Worm (Caenorhabditis elegans) whole organism, midembryonic: ENCODE measurements around the gene F10D7.11.

Source experiments
- T22C8.4 ChIP-seq: fragments of 200-800 bp; sonication (Bioruptor generic); IDR thresholded peaks from 2 replicates; pipeline ENCODE4 v1.3.6; 2022; ENCODE audit warnings: missing genetic modification characterization, missing compliant biosample characterization
- cog-1 ChIP-seq: sonication (generic microtip); optimal IDR thresholded peaks from 2 replicates; lab custom pipeline; 2016; ENCODE audit warnings: missing genetic modification characterization, missing compliant biosample characterization
- flt-1 ChIP-seq: fragments of 200-800 bp; sonication (Bioruptor generic); IDR thresholded peaks from 2 replicates; pipeline ENCODE4 v1.3.6; 2022; ENCODE audit warnings: missing genetic modification characterization, missing compliant biosample characterization
- klf-2 ChIP-seq: fragments of 200-800 bp; sonication (Bioruptor generic); conservative IDR thresholded peaks from 2 replicates; pipeline ENCODE4 v1.3.6; 2022; ENCODE audit warnings: missing genetic modification reagents, missing genetic modification characterization, missing compliant biosample characterization
- med-1 ChIP-seq: sonication (generic microtip); optimal IDR thresholded peaks from 2 replicates; lab custom pipeline; 2017; ENCODE audit warnings: missing genetic modification characterization, mild to moderate bottlenecking, missing compliant biosample characterization, antibody characterized with exemption, missing genetic modification reagents; ENCODE audit not compliant: insufficient read depth
- ref-1 ChIP-seq: fragments of 200-800 bp; sonication (Bioruptor generic); conservative IDR thresholded peaks from 2 replicates; pipeline ENCODE4 v1.3.6; 2022; ENCODE audit warnings: missing genetic modification reagents, missing genetic modification characterization, missing compliant biosample characterization
- tab-1 ChIP-seq: fragments of 200-800 bp; sonication (Bioruptor generic); IDR thresholded peaks from 2 replicates; pipeline ENCODE4 v1.3.6; 2022; ENCODE audit warnings: missing genetic modification characterization, missing compliant biosample characterization
- ztf-23 ChIP-seq: fragments of 200-800 bp; sonication (Bioruptor generic); IDR thresholded peaks from 2 replicates; pipeline ENCODE4 v1.3.6; 2022; ENCODE audit warnings: missing genetic modification reagents, missing genetic modification characterization, missing compliant biosample characterization
- ztf-29 ChIP-seq: fragments of 200-800 bp; sonication (Bioruptor generic); IDR thresholded peaks from 2 replicates; pipeline ENCODE4 v1.3.6; 2022; ENCODE audit warnings: missing genetic modification reagents, missing genetic modification characterization, missing compliant biosample characterization

F10D7.11 gene

ce11 chrX:17369514-17369913 lies 6.9 kb downstream of the F10D7.11 start:
- TF ChIP-seq flt-1, result no peak
- no peak for TF ChIP-seq ref-1 (GFP tag; lab: Robert Waterston, UW)
- TF ChIP-seq ztf-29, result no peak
- TF ChIP-seq T22C8.4, result no peak
- no peak for TF ChIP-seq klf-2
- TF ChIP-seq tab-1 (GFP tag; lab: Robert Waterston, UW), result no peak
- TF ChIP-seq ztf-23 (GFP tag; lab: Robert Waterston, UW), result no peak
- no peak for TF ChIP-seq cog-1 (tag; lab: Kevin White, UChicago)
- no peak for TF ChIP-seq med-1 (GFP tag; lab: Kevin White, UChicago)

- TF ChIP-seq med-1 (GFP tag; lab: Kevin White, UChicago), result no peak
- no peak for TF ChIP-seq ztf-29
- no peak for TF ChIP-seq tab-1 (GFP tag; lab: Robert Waterston, UW)
- TF ChIP-seq flt-1, result no peak
- TF ChIP-seq ref-1 (GFP tag; lab: Robert Waterston, UW), result no peak
- no peak for TF ChIP-seq cog-1 (tag; lab: Kevin White, UChicago)
- TF ChIP-seq ztf-23 (GFP tag; lab: Robert Waterston, UW), result no peak
- TF ChIP-seq klf-2, result no peak
- TF ChIP-seq T22C8.4, result no peak
Measured at ce11 chrX:17373955-17374354, 11.3 kb downstream of the F10D7.11 start.

DNA sequence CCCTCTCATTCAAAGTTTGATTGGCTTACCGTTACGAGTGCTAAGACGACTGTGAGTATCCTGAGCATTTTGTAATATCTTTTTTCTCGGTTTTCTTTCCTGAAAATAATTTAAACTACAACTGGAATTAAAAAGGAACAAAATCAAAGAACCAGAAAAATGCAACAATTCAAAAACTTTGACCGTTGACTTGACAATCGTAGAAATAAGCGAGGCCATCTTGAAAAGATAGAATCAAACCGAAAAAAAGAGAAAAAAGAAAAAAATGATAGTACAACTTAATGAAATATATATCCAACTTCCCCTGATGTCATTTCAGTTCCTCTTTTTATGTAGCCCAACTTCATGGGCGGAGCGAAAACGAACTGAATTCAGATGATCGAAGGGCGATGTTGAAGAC lies 11.9 kb downstream of the F10D7.11 start, which contains the start of gene F10D7.3:
Gene F10D7.3, minus strand, starts transcription at position 101 of the 400 bp plus-strand sequence.
- TF ChIP-seq klf-2 (no peak), T22C8.4 (no peak), tab-1 (GFP tag; lab: Robert Waterston, UW) (no peak), ztf-29 (no peak), ztf-23 (GFP tag; lab: Robert Waterston, UW) (no peak), flt-1 (no peak), ref-1 (GFP tag; lab: Robert Waterston, UW) (no peak), cog-1 (tag; lab: Kevin White, UChicago) (no peak), med-1 (GFP tag; lab: Kevin White, UChicago) (no peak)

DNA sequence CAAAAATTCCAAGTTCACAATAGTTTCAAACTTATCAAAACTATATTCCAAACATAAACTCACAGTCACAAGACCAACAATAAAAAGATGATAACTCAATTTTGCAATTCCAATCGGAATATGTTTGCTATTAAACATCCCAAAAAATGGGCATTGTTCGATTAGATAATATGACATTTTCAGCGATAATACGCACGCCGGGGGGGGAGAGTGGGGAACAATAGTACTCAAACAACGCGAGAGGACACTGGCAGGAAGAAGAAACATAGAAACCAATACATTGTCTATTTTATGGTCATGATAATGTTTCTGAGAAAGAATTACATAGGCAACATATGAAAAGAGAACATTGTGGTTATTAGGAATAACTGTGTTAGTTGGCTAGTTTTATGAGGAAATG lies 13.2 kb downstream of the F10D7.11 start:
- TF ChIP-seq ztf-29, result no peak
- no peak for TF ChIP-seq flt-1
- no peak for TF ChIP-seq T22C8.4
- no peak for TF ChIP-seq med-1 (GFP tag; lab: Kevin White, UChicago)
- TF ChIP-seq tab-1 (GFP tag; lab: Robert Waterston, UW), result no peak
- TF ChIP-seq ref-1 (GFP tag; lab: Robert Waterston, UW), result no peak
- TF ChIP-seq klf-2, result no peak
- no peak for TF ChIP-seq ztf-23 (GFP tag; lab: Robert Waterston, UW)
- no peak for TF ChIP-seq cog-1 (tag; lab: Kevin White, UChicago)

DNA sequence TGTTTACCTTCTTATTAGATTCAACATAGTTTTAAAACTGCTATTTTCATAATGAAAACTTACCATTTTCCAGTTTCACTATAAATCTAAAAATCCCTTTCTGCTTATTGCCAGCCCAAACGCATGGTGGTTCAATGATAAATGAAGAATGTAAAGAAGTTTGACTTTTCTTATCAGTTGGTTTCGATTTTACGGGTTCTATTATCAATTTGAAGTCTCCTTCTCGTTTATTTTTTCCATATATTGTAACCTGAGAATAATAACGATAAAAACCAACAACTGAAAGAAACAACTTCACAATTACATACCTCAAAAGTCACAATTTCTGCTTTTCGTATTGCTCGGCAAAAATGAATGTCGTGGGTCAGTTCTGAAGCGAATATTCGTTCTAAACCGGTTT lies 16.4 kb downstream of the F10D7.11 start:
- TF ChIP-seq cog-1 (tag; lab: Kevin White, UChicago), result no peak
- no peak for TF ChIP-seq med-1 (GFP tag; lab: Kevin White, UChicago)
- no peak for TF ChIP-seq flt-1
- no peak for TF ChIP-seq ztf-23 (GFP tag; lab: Robert Waterston, UW)
- TF ChIP-seq ref-1 (GFP tag; lab: Robert Waterston, UW), result no peak
- no peak for TF ChIP-seq T22C8.4
- no peak for TF ChIP-seq tab-1 (GFP tag; lab: Robert Waterston, UW)
- TF ChIP-seq ztf-29, result no peak
- no peak for TF ChIP-seq klf-2

- TF ChIP-seq ztf-23 (GFP tag; lab: Robert Waterston, UW), result no peak
- no peak for TF ChIP-seq cog-1 (tag; lab: Kevin White, UChicago)
- no peak for TF ChIP-seq tab-1 (GFP tag; lab: Robert Waterston, UW)
- TF ChIP-seq ref-1 (GFP tag; lab: Robert Waterston, UW), result no peak
- no peak for TF ChIP-seq klf-2
- no peak for TF ChIP-seq T22C8.4
- TF ChIP-seq med-1 (GFP tag; lab: Kevin White, UChicago), result no peak
- no peak for TF ChIP-seq ztf-29
- TF ChIP-seq flt-1, result no peak
Measured at ce11 chrX:17379675-17380074, 17.0 kb downstream of the F10D7.11 start, which contains the start of gene F10D7.10. Gene F10D7.10, minus strand, starts transcription at chrX:17379775.

DNA sequence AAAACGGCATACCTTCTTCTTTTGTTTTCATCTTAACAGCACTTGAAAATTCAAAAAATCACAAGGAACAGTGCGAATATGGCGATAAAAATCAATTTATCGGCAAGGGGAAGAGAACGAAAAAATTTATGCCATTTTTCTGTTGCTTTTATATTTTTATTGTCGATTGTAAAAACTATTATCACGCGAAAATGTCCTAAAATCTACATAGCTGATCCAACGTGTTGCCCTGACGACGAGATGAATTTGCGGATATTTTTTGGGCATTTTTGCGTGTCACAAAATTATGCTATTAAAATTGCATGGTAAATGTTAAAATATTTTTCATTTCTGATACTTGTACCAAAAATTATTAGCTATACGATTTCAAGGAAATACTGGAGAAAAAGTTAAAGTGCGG lies 19.3 kb downstream of the F10D7.11 start, which contains the start of gene F10D7.4:
Gene F10D7.4, minus strand, starts transcription at position 101 of the 400 bp plus-strand sequence.
- TF ChIP-seq cog-1 (tag; lab: Kevin White, UChicago) (no peak), med-1 (GFP tag; lab: Kevin White, UChicago) (no peak), ref-1 (GFP tag; lab: Robert Waterston, UW) (no peak), tab-1 (GFP tag; lab: Robert Waterston, UW) (no peak), ztf-23 (GFP tag; lab: Robert Waterston, UW) (no peak), ztf-29 (no peak), T22C8.4 (no peak), klf-2 (no peak), flt-1 (no peak)

- no peak for TF ChIP-seq cog-1 (tag; lab: Kevin White, UChicago)
- no peak for TF ChIP-seq klf-2
- no peak for TF ChIP-seq ztf-23 (GFP tag; lab: Robert Waterston, UW)
- no peak for TF ChIP-seq flt-1
- TF ChIP-seq ref-1 (GFP tag; lab: Robert Waterston, UW), result no peak
Measured at ce11 chrX:17384343-17384742, 21.7 kb downstream of the F10D7.11 start.

DNA sequence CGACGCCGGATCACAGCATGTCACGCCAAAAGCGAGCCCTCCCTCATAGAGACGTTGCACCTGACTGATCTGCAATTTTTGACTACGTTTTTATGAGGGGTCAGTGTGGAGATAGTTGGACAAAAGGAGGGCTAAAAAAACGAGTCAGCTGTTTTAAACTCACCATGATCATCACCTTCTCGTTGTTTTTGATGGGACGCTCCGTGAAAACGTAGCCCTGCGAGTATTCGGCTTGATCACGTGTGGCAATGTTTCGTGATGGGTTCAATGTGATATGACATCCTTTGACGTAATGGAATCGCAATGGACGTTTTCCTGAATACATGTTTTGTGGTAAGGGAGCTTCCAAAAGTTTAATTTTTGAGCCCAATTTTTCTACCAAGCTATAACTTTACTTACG lies 22.5 kb downstream of the F10D7.11 start:
- TF ChIP-seq tab-1 (GFP tag; lab: Robert Waterston, UW) (no peak), flt-1 (no peak), ref-1 (GFP tag; lab: Robert Waterston, UW) (no peak), med-1 (GFP tag; lab: Kevin White, UChicago) (no peak), T22C8.4 (no peak), klf-2 (no peak), ztf-23 (GFP tag; lab: Robert Waterston, UW) (no peak), cog-1 (tag; lab: Kevin White, UChicago) (no peak), ztf-29 (no peak)

DNA sequence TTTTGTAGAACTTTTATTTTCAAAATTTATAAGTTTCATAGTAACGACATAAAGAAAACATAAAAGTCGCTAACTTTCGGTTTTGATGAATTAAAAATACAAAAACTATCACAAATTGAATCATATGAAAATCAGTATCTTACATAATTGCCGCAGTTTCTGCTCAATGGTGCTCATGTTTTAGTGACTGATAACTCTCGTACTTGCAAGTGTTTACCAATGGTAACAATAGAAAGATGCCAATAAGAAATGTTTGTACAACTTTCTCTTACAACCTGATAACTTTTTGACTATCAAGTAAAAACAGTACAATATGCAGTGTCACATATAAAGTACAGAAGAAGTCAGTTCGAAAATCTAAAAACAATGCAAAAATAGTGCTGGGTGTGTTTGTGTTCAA lies 23.5 kb downstream of the F10D7.11 start:
- TF ChIP-seq flt-1, result no peak
- no peak for TF ChIP-seq ztf-23 (GFP tag; lab: Robert Waterston, UW)
- TF ChIP-seq klf-2, result no peak
- TF ChIP-seq ref-1 (GFP tag; lab: Robert Waterston, UW), result no peak
